ENCODE assay signal across 4 fruit fly cellular contexts in genomic region chr2L:131466-132270, dm6.
TF ChIP-seq lines count a peak whose summit lies in the region.

Gene Gs1, plus strand, starts transcription at chr2L:132077.

TF ChIP-seq in whole organism, adult, 20 proteins besides CTCF, POLR2A, EP300 and RAD21 (continued from another document):
- TF ChIP-seq ovo (GFP tag; optimal IDR thresholded peaks at IDR 0.05; lab: Kevin White, UChicago) = peak; percentile 86

TF ChIP-seq in whole organism, embryonic, 481 proteins besides CTCF, POLR2A, EP300 and RAD21 (continued from another document and continues in another):
- TF ChIP-seq zen2 (GFP tag; IDR thresholded peaks at IDR 0.05; lab: Robert Waterston, UW; ENCODE audit: partially characterized antibody) = peak; percentile 68; the same call in 2 of the 3 replicates
- 0 out of 3 replicates have a peak, but pooled peaks have one; percentile 45 for TF ChIP-seq Opbp (GFP tag; IDR thresholded peaks at IDR 0.05; lab: Robert Waterston, UW; ENCODE audit: partially characterized antibody)
- TF ChIP-seq CG7987 (GFP tag; optimal IDR thresholded peaks at IDR 0.05; lab: Kevin White, UChicago) = peak; percentile 29
- peak; percentile 0 for TF ChIP-seq CG1603 (tag; optimal IDR thresholded peaks at IDR 0.05; lab: Kevin White, UChicago)
- peak; percentile 49 for TF ChIP-seq MESR4 (GFP tag; optimal IDR thresholded peaks at IDR 0.05; lab: Kevin White, UChicago)
- peak; percentile 89 for TF ChIP-seq Jarid2 (GFP tag; optimal IDR thresholded peaks at IDR 0.05; lab: Kevin White, UChicago)
- TF ChIP-seq Hr51 (GFP tag; optimal IDR thresholded peaks at IDR 0.05; lab: Kevin White, UChicago) = peak in 1 of 2 experiments; percentile 21
- TF ChIP-seq eyg (GFP tag; optimal IDR thresholded peaks at IDR 0.05; lab: Kevin White, UChicago) = peak; percentile 1
- TF ChIP-seq Deaf1 (tag; optimal IDR thresholded peaks at IDR 0.05; lab: Kevin White, UChicago) = peak; percentile 98
- TF ChIP-seq Nf-YC (tag; optimal IDR thresholded peaks at IDR 0.05; lab: Kevin White, UChicago) = peak; percentile 85
- peak; percentile 14; the same call in 1 of the 3 replicates for TF ChIP-seq Doc3 (GFP tag; IDR thresholded peaks at IDR 0.05; lab: Robert Waterston, UW; ENCODE audit: partially characterized antibody)
- peak; percentile 67 for TF ChIP-seq Hmr (GFP tag; optimal IDR thresholded peaks at IDR 0.05; lab: Kevin White, UChicago)
- peak; percentile 46 for TF ChIP-seq CG17568 (GFP tag; optimal IDR thresholded peaks at IDR 0.05; lab: Kevin White, UChicago)
- 0 out of 2 replicates have a peak, but pooled peaks have one; percentile 11 for TF ChIP-seq CG9932 (GFP tag; IDR thresholded peaks at IDR 0.05; lab: Robert Waterston, UW)
- TF ChIP-seq mam (GFP tag; optimal IDR thresholded peaks at IDR 0.05; lab: Kevin White, UChicago) = no peak
- TF ChIP-seq CG12769 (tag; optimal IDR thresholded peaks at IDR 0.05; lab: Kevin White, UChicago) = peak; percentile 77
- TF ChIP-seq CG17359 (tag; optimal IDR thresholded peaks at IDR 0.05; lab: Kevin White, UChicago) = peak; percentile 17
- TF ChIP-seq cad (GFP tag; optimal IDR thresholded peaks at IDR 0.05; lab: Kevin White, UChicago) = no peak
- TF ChIP-seq NfI (GFP tag; optimal IDR thresholded peaks at IDR 0.05; lab: Kevin White, UChicago) = peak; percentile 37
- TF ChIP-seq stc (GFP tag; IDR thresholded peaks at IDR 0.05; lab: Robert Waterston, UW) = 0 out of 2 replicates have a peak, but pooled peaks have one; percentile 18
- peak; percentile 32; the same call in 1 of the 3 replicates for TF ChIP-seq CG34422 (GFP tag; IDR thresholded peaks at IDR 0.05; lab: Robert Waterston, UW)
- TF ChIP-seq MTF-1 (GFP tag; optimal IDR thresholded peaks at IDR 0.05; lab: Kevin White, UChicago; ENCODE audit: borderline replicate concordance) = peak; percentile 37
- no peak for TF ChIP-seq Sox100B (GFP tag; optimal IDR thresholded peaks at IDR 0.05; lab: Kevin White, UChicago)
- peak; percentile 27 for TF ChIP-seq gsb-n (tag; optimal IDR thresholded peaks at IDR 0.05; lab: Kevin White, UChicago)
- TF ChIP-seq stwl (tag; optimal IDR thresholded peaks at IDR 0.05; lab: Kevin White, UChicago) = peak; percentile 70
- TF ChIP-seq hkb (optimal IDR thresholded peaks at IDR 0.05; lab: Kevin White, UChicago) = no peak
- peak; percentile 49; the same call in 1 of the 2 replicates for TF ChIP-seq hkb (GFP tag; IDR thresholded peaks at IDR 0.05; lab: Robert Waterston, UW)
- peak; percentile 13 for TF ChIP-seq CG10267 (tag; optimal IDR thresholded peaks at IDR 0.05; lab: Kevin White, UChicago)
- peak; percentile 87 to 89 for TF ChIP-seq Trl (optimal IDR thresholded peaks at IDR 0.05; lab: Kevin White, UChicago)
- TF ChIP-seq Trl (GFP tag; optimal IDR thresholded peaks at IDR 0.05; lab: Kevin White, UChicago) = peak; percentile 48
- no peak for TF ChIP-seq CG7556 (GFP tag; optimal IDR thresholded peaks at IDR 0.05; lab: Kevin White, UChicago)
- peak; percentile 15 for TF ChIP-seq Hand (GFP tag; optimal IDR thresholded peaks at IDR 0.05; lab: Kevin White, UChicago)
- peak; percentile 11 for TF ChIP-seq tap (tag; optimal IDR thresholded peaks at IDR 0.05; lab: Kevin White, UChicago)
- TF ChIP-seq CG5180 (GFP tag; optimal IDR thresholded peaks at IDR 0.05; lab: Kevin White, UChicago) = peak; percentile 10
- peak; percentile 4 for TF ChIP-seq odd (GFP tag; optimal IDR thresholded peaks at IDR 0.05; lab: Kevin White, UChicago)
- peak; percentile 81 for TF ChIP-seq Fer1 (GFP tag; optimal IDR thresholded peaks at IDR 0.05; lab: Kevin White, UChicago)
- TF ChIP-seq YL-1 (GFP tag; optimal IDR thresholded peaks at IDR 0.05; lab: Kevin White, UChicago) = peak; percentile 36
- TF ChIP-seq kni (GFP tag; optimal IDR thresholded peaks at IDR 0.05; lab: Kevin White, UChicago) = peak; percentile 79
- peak; percentile 22 for TF ChIP-seq exex (tag; optimal IDR thresholded peaks at IDR 0.05; lab: Kevin White, UChicago)
- no peak for TF ChIP-seq CG2875 (GFP tag; optimal IDR thresholded peaks at IDR 0.05; lab: Kevin White, UChicago)

TF ChIP-seq in whole organism, prepupa, 60 proteins besides CTCF, POLR2A, EP300 and RAD21 (continued from another document):
- TF ChIP-seq CG6854 (GFP tag; optimal IDR thresholded peaks at IDR 0.05; lab: Kevin White, UChicago) = peak; percentile 37
- peak; percentile 100 for TF ChIP-seq CG6808 (GFP tag; optimal IDR thresholded peaks at IDR 0.05; lab: Kevin White, UChicago)
- TF ChIP-seq spab (GFP tag; optimal IDR thresholded peaks at IDR 0.05; lab: Kevin White, UChicago) = peak; percentile 5
- TF ChIP-seq CG1621 (tag; optimal IDR thresholded peaks at IDR 0.05; lab: Kevin White, UChicago) = peak; percentile 21
- TF ChIP-seq net (GFP tag; optimal IDR thresholded peaks at IDR 0.05; lab: Kevin White, UChicago) = peak; percentile 68
- TF ChIP-seq fkh (GFP tag; optimal IDR thresholded peaks at IDR 0.05; lab: Kevin White, UChicago) = peak; percentile 48
- TF ChIP-seq Met (GFP tag; optimal IDR thresholded peaks at IDR 0.05; lab: Kevin White, UChicago) = peak; percentile 8
- no peak for TF ChIP-seq Sox15 (GFP tag; optimal IDR thresholded peaks at IDR 0.05; lab: Kevin White, UChicago)
- peak; percentile 70; the same call in 1 of the 3 replicates for TF ChIP-seq eg (GFP tag; IDR thresholded peaks at IDR 0.05; lab: Robert Waterston, UW)
- TF ChIP-seq CG10631 (GFP tag; optimal IDR thresholded peaks at IDR 0.05; lab: Kevin White, UChicago) = no peak
- peak; percentile 69; the same call in 2 of the 3 replicates for TF ChIP-seq CG6163 (GFP tag; IDR thresholded peaks at IDR 0.05; lab: Robert Waterston, UW)
- TF ChIP-seq OdsH (GFP tag; optimal IDR thresholded peaks at IDR 0.05; lab: Kevin White, UChicago) = peak; percentile 5
- peak; percentile 15 for TF ChIP-seq Lpt (GFP tag; optimal IDR thresholded peaks at IDR 0.05; lab: Kevin White, UChicago)
- TF ChIP-seq Ets96B (tag; optimal IDR thresholded peaks at IDR 0.05; lab: Kevin White, UChicago) = peak; percentile 27
- TF ChIP-seq CG32006 (GFP tag; optimal IDR thresholded peaks at IDR 0.05; lab: Kevin White, UChicago) = peak; percentile 19
- TF ChIP-seq CG6792 (GFP tag; optimal IDR thresholded peaks at IDR 0.05; lab: Kevin White, UChicago) = peak; percentile 21
- peak; percentile 60 for TF ChIP-seq vri (GFP tag; optimal IDR thresholded peaks at IDR 0.05; lab: Kevin White, UChicago)
- TF ChIP-seq CG9139 (GFP tag; optimal IDR thresholded peaks at IDR 0.05; lab: Kevin White, UChicago) = peak; percentile 50
- no peak for TF ChIP-seq cyc (GFP tag; optimal IDR thresholded peaks at IDR 0.05; lab: Kevin White, UChicago)
- TF ChIP-seq Eip93F (GFP tag; optimal IDR thresholded peaks at IDR 0.05; lab: Kevin White, UChicago) = no peak

TF ChIP-seq in whole organism, wandering third instar larva, 38 proteins besides CTCF, POLR2A, EP300 and RAD21 (continued from another document):
- TF ChIP-seq OdsH (GFP tag; optimal IDR thresholded peaks at IDR 0.05; lab: Kevin White, UChicago) (peak; percentile 14), tai (GFP tag; optimal IDR thresholded peaks at IDR 0.05; lab: Kevin White, UChicago) (no peak), psq (GFP tag; optimal IDR thresholded peaks at IDR 0.05; lab: Kevin White, UChicago) (no peak), h (GFP tag; optimal IDR thresholded peaks at IDR 0.05; lab: Kevin White, UChicago) (peak; percentile 55), Hr83 (GFP tag; optimal IDR thresholded peaks at IDR 0.05; lab: Kevin White, UChicago; ENCODE audit: poor library complexity, severe bottlenecking) (peak; percentile 41), br (GFP tag; optimal IDR thresholded peaks at IDR 0.05; lab: Kevin White, UChicago) (peak; percentile 43), CG9705 (GFP tag; optimal IDR thresholded peaks at IDR 0.05; lab: Kevin White, UChicago) (no peak), Hr78 (GFP tag; optimal IDR thresholded peaks at IDR 0.05; lab: Kevin White, UChicago) (no peak), CG32264 (GFP tag; optimal IDR thresholded peaks at IDR 0.05; lab: Kevin White, UChicago) (no peak), dsf (GFP tag; optimal IDR thresholded peaks at IDR 0.05; lab: Kevin White, UChicago; ENCODE audit: borderline replicate concordance) (no peak), usp (GFP tag; optimal IDR thresholded peaks at IDR 0.05; lab: Kevin White, UChicago) (no peak), Rel (GFP tag; optimal IDR thresholded peaks at IDR 0.05; lab: Kevin White, UChicago) (no peak), Rel (tag; optimal IDR thresholded peaks at IDR 0.05; lab: Kevin White, UChicago) (peak; percentile 68), pan (optimal IDR thresholded peaks at IDR 0.05; lab: Kevin White, UChicago) (no peak), N (GFP tag; optimal IDR thresholded peaks at IDR 0.05; lab: Kevin White, UChicago) (no peak)
